Worm (Caenorhabditis elegans): Measurements from ENCODE around the gene oac-50.

The oac-50 gene

ce11 chrV:9096674-9097073, 23.3 kb upstream of the oac-50 start:
- TF ChIP-seq ama-1 (optimal IDR thresholded peaks at IDR 0.05): peak; percentile 27
- TF ChIP-seq nhr-28 (tag; optimal IDR thresholded peaks at IDR 0.05): no peak
- TF ChIP-seq mxl-3 (GFP tag; optimal IDR thresholded peaks at IDR 0.05): peak; percentile 7
- TF ChIP-seq hlh-30 (tag; optimal IDR thresholded peaks at IDR 0.05; ENCODE audit: insufficient read depth): peak; percentile 52

DNA sequence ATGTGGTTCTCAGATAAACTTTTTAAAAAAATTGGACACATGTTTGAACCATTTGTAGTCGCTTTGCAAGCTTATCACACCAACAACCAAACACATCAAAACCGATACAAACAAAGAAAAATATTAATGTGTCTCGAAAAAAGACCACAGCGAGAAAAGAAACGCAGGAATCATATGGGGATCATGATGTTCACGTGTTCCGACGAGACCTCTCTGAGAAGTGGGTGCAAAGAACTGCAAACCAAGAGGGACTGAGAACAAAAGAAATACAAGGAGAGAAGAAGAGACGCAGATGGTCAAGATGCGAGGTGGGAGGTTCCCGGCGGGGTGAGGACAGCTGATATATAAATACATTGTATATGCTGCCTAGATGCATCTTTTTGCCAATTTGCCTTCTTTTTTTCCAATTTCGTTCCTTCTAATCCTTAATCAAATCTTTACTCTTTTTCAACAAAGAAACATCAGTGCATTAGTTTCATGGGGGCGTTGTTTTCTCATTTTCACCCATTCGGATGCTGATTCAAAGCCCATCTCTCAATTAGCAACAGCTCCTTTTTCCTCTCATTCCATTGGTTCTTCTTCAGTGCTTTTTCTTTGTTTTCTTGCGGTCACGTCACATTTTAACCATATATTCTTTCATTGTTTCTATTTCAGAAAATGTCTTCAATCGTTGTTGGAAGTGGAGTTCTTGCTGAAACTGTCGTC, 22.4 kb upstream of the oac-50 start, which contains the start of gene F21C10.10:
Gene F21C10.10 (plus strand): TSS at position 655 of the 705 bp plus-strand sequence.
- TF ChIP-seq vab-7 (GFP tag; IDR thresholded peaks at IDR 0.05) (no peak), hmg-1.1 (GFP tag; IDR thresholded peaks at IDR 0.05) (peak; percentile 63), ceh-82 (tag; optimal IDR thresholded peaks at IDR 0.05) (no peak), nhr-10 (tag; optimal IDR thresholded peaks at IDR 0.05) (peak; percentile 85), snpc-1.2 (GFP tag; IDR thresholded peaks at IDR 0.05) (no peak), nhr-25 (tag; optimal IDR thresholded peaks at IDR 0.05; ENCODE audit: borderline replicate concordance, insufficient read depth) (peak; percentile 59), F37D6.2 (tag; optimal IDR thresholded peaks at IDR 0.05) (no peak), saeg-2 (GFP tag; IDR thresholded peaks at IDR 0.05) (peak; percentile 94), madf-5 (GFP tag; IDR thresholded peaks at IDR 0.05) (0 out of 4 replicates have a peak, but pooled peaks of 1 of the 2 experiments have one; percentile 64), Y105C5A.15 (GFP tag; IDR thresholded peaks at IDR 0.05) (no peak), F10B5.3 (tag; optimal IDR thresholded peaks at IDR 0.05) (no peak), fkh-10 (GFP tag; optimal IDR thresholded peaks at IDR 0.05) (no peak), mxl-2 (GFP tag; conservative IDR thresholded peaks at IDR 0.05) (peak; percentile 98), nhr-41 (GFP tag; IDR thresholded peaks at IDR 0.05) (no peak), nhr-76 (tag; optimal IDR thresholded peaks at IDR 0.05) (peak; percentile 87), hif-1 (tag; optimal IDR thresholded peaks at IDR 0.05) (peak; percentile 41 to 73), mdl-1 (tag; optimal IDR thresholded peaks at IDR 0.05) (peak; percentile 77 to 96), lir-3 (tag; optimal IDR thresholded peaks at IDR 0.05) (no peak), ztf-11 (tag; optimal IDR thresholded peaks at IDR 0.05) (no peak), nhr-77 (tag; optimal IDR thresholded peaks at IDR 0.05) (peak; percentile 87), nhr-102 (tag; optimal IDR thresholded peaks at IDR 0.05) (peak; percentile 93), mxl-3 (GFP tag; optimal IDR thresholded peaks at IDR 0.05) (peak; percentile 93), nhr-28 (tag; optimal IDR thresholded peaks at IDR 0.05) (peak; percentile 98), dpl-1 (GFP tag; optimal IDR thresholded peaks at IDR 0.05) (peak; percentile 56), daf-8 (GFP tag; IDR thresholded peaks at IDR 0.05) (no peak), D1046.2 (GFP tag; IDR thresholded peaks at IDR 0.05) (no peak), dve-1 (tag; optimal IDR thresholded peaks at IDR 0.05; ENCODE audit: insufficient read depth) (peak; percentile 98), ceh-20 (GFP tag; IDR thresholded peaks at IDR 0.05) (peak; percentile 92), set-16 (GFP tag; IDR thresholded peaks at IDR 0.05) (peak; percentile 59), mep-1 (tag; optimal IDR thresholded peaks at IDR 0.05) (peak; percentile 91), nhr-42 (GFP tag; IDR thresholded peaks at IDR 0.05) (no peak; the same call in 1 of the 2 replicates), rbr-2 (tag; optimal IDR thresholded peaks at IDR 0.05) (peak; percentile 66), tra-1 (GFP tag; IDR thresholded peaks at IDR 0.05) (peak; percentile 94), daf-16 (GFP tag; optimal IDR thresholded peaks at IDR 0.05) (peak; percentile 61 to 92), daf-16 (tag; optimal IDR thresholded peaks at IDR 0.05) (peak; percentile 91), egl-43 (GFP tag; IDR thresholded peaks at IDR 0.05) (no peak), lin-29 (GFP tag; IDR thresholded peaks at IDR 0.05) (0 out of 2 replicates have a peak, but pooled peaks have one; percentile 55), pqm-1 (tag; optimal IDR thresholded peaks at IDR 0.05) (peak; percentile 14), aly-2 (tag; optimal IDR thresholded peaks at IDR 0.05) (no peak), unc-130 (GFP tag; optimal IDR thresholded peaks at IDR 0.05) (no peak), lin-13 (GFP tag; optimal IDR thresholded peaks at IDR 0.05) (peak; percentile 50), mdt-29 (GFP tag; IDR thresholded peaks at IDR 0.05) (peak; percentile 76), nhr-237 (tag; optimal IDR thresholded peaks at IDR 0.05) (no peak), zag-1 (tag; optimal IDR thresholded peaks at IDR 0.05) (no peak), Y5F2A.4 (GFP tag; optimal IDR thresholded peaks at IDR 0.05) (no peak), ctbp-1 (GFP tag; IDR thresholded peaks at IDR 0.05) (peak; percentile 59; the same call in 1 of the 2 replicates)
